Fruit fly (Drosophila melanogaster) whole organism, embryonic: ENCODE results near the gene Zif.

Source experiments
- CG11504 ChIP-seq: fragments of 200-800 bp; sonication (Bioruptor generic); optimal IDR thresholded peaks from 3 replicates; lab custom pipeline; 2019; ENCODE audit warnings: missing biosample characterization, mild to moderate bottlenecking, missing genetic modification characterization, moderate library complexity
- CG11560 ChIP-seq: fragments of 200-800 bp; sonication (Bioruptor generic); IDR thresholded peaks from 3 replicates; pipeline ENCODE4 v1.3.6; 2022; ENCODE audit warnings: missing biosample characterization, missing genetic modification characterization

dm6 chr3R:6411454-6412204 lies 45.3 kb upstream of the Zif start:
- no peak for TF ChIP-seq CG11560 (tag; lab: Robert Waterston, UW)
- TF ChIP-seq CG11504 (tag; lab: Kevin White, UChicago): no peak
